Fruit fly (Drosophila melanogaster): ENCODE measurements around the gene Prosbeta3.
A peak's percentile ranks its signal among the peaks of the same experiment; 100 is the strongest.

Gene Prosbeta3

DNA sequence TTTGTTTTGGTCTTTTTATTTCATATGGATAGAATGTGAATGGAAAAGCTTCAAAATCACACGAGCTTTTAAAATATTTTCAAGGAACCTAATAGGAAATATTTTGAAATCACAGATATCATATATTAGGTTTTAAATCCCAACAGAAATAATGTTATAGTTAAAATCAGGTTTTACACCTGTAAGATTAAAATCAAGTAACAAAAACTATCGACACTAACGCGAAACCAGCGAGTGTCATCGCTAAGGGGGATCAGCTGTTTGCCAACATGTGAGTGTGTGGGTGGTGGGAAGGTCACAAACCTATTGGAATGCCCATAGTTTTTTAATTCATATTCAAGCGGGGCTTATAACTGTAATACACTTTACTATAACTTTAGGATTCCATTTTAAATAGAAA is 32.6 kb upstream of the Prosbeta3 start, which contains the start of gene hyx (continued):
- TF ChIP-seq mld (GFP tag; IDR thresholded peaks at IDR 0.05; ENCODE audit: partially characterized antibody), result 0 out of 3 replicates have a peak, but pooled peaks have one; percentile 18
- TF ChIP-seq CrebB (tag; optimal IDR thresholded peaks at IDR 0.05), result no peak
- TF ChIP-seq gem (tag; optimal IDR thresholded peaks at IDR 0.05), result peak; percentile 53
- peak; percentile 29 for TF ChIP-seq CG10543 (GFP tag; optimal IDR thresholded peaks at IDR 0.05)
- TF ChIP-seq jumu (GFP tag; optimal IDR thresholded peaks at IDR 0.05), result peak; percentile 19
- TF ChIP-seq CG1024 (GFP tag; IDR thresholded peaks at IDR 0.05), result no peak
- peak; percentile 0 for TF ChIP-seq PHDP (tag; optimal IDR thresholded peaks at IDR 0.05)
- TF ChIP-seq Sry-β (GFP tag; optimal IDR thresholded peaks at IDR 0.05), result peak; percentile 14
- TF ChIP-seq unc-4 (GFP tag; IDR thresholded peaks at IDR 0.05; ENCODE audit: partially characterized antibody), result peak; percentile 91
- TF ChIP-seq CG9876 (GFP tag; optimal IDR thresholded peaks at IDR 0.05), result no peak
- no peak for TF ChIP-seq Nf-YB (GFP tag; optimal IDR thresholded peaks at IDR 0.05)
- TF ChIP-seq ci (GFP tag; IDR thresholded peaks at IDR 0.05), result peak; percentile 36; the same call in 1 of the 3 replicates
- TF ChIP-seq az2 (GFP tag; optimal IDR thresholded peaks at IDR 0.05), result peak; percentile 49
- peak; percentile 32 for TF ChIP-seq Ets97D (GFP tag; optimal IDR thresholded peaks at IDR 0.05)
- TF ChIP-seq stwl (tag; optimal IDR thresholded peaks at IDR 0.05), result peak; percentile 45
- TF ChIP-seq Elba2 (GFP tag; optimal IDR thresholded peaks at IDR 0.05), result peak; percentile 94
- TF ChIP-seq sob (GFP tag; IDR thresholded peaks at IDR 0.05), result peak; percentile 61; the same call in 1 of the 2 replicates
- TF ChIP-seq Meics (GFP tag; optimal IDR thresholded peaks at IDR 0.05), result peak; percentile 36
- TF ChIP-seq B-H2 (GFP tag; optimal IDR thresholded peaks at IDR 0.05), result peak; percentile 60
- peak; percentile 47 for TF ChIP-seq tin (GFP tag; optimal IDR thresholded peaks at IDR 0.05)
- TF ChIP-seq Hsf (GFP tag; optimal IDR thresholded peaks at IDR 0.05), result peak; percentile 36
- TF ChIP-seq CG1603 (tag; optimal IDR thresholded peaks at IDR 0.05), result peak; percentile 62
- TF ChIP-seq CG7357 (GFP tag; IDR thresholded peaks at IDR 0.05), result no peak
- TF ChIP-seq Dref (GFP tag; IDR thresholded peaks at IDR 0.05), result peak; percentile 42
- TF ChIP-seq Dek (tag; optimal IDR thresholded peaks at IDR 0.05), result peak; percentile 41
- TF ChIP-seq Dll (GFP tag; IDR thresholded peaks at IDR 0.05; ENCODE audit: partially characterized antibody), result peak; percentile 93
- TF ChIP-seq Dad (GFP tag; optimal IDR thresholded peaks at IDR 0.05), result no peak
- peak; percentile 3 for TF ChIP-seq CG15696 (tag; optimal IDR thresholded peaks at IDR 0.05)
- TF ChIP-seq amos (GFP tag; IDR thresholded peaks at IDR 0.05; ENCODE audit: partially characterized antibody), result peak; percentile 78
- TF ChIP-seq CG2129 (GFP tag; IDR thresholded peaks at IDR 0.05; ENCODE audit: partially characterized antibody), result peak; percentile 82
- TF ChIP-seq Adf1 (GFP tag; IDR thresholded peaks at IDR 0.05), result no peak
- TF ChIP-seq oc (tag; optimal IDR thresholded peaks at IDR 0.05), result peak; percentile 44
- peak; percentile 41 for TF ChIP-seq Bteb2 (GFP tag; optimal IDR thresholded peaks at IDR 0.05)
- TF ChIP-seq shn (GFP tag; optimal IDR thresholded peaks at IDR 0.05), result peak; percentile 20
- TF ChIP-seq en (GFP tag; optimal IDR thresholded peaks at IDR 0.05), result no peak
- 0 out of 2 replicates have a peak, but pooled peaks have one; percentile 29 for TF ChIP-seq CG14441 (GFP tag; IDR thresholded peaks at IDR 0.05)
- TF ChIP-seq sens-2 (GFP tag; IDR thresholded peaks at IDR 0.05), result no peak
- peak; percentile 17 for TF ChIP-seq NC2β (GFP tag; optimal IDR thresholded peaks at IDR 0.05)
- TF ChIP-seq GATAe (GFP tag; conservative IDR thresholded peaks at IDR 0.05), result no peak
- TF ChIP-seq CG34376 (GFP tag; optimal IDR thresholded peaks at IDR 0.05), result peak; percentile 31
- peak; percentile 57 for TF ChIP-seq Antp (GFP tag; optimal IDR thresholded peaks at IDR 0.05)
- peak; percentile 9 for TF ChIP-seq CG16863 (GFP tag; optimal IDR thresholded peaks at IDR 0.05)
- TF ChIP-seq CG12071 (GFP tag; optimal IDR thresholded peaks at IDR 0.05), result peak; percentile 9
- TF ChIP-seq CG6683 (GFP tag; optimal IDR thresholded peaks at IDR 0.05), result peak; percentile 3
- peak; percentile 53 for TF ChIP-seq CG10267 (tag; optimal IDR thresholded peaks at IDR 0.05)
- TF ChIP-seq lab (GFP tag; optimal IDR thresholded peaks at IDR 0.05), result peak; percentile 56
- TF ChIP-seq wor (GFP tag; IDR thresholded peaks at IDR 0.05), result no peak
- TF ChIP-seq CTCF (GFP tag; optimal IDR thresholded peaks at IDR 0.05), result no peak
- peak; percentile 56 for TF ChIP-seq CG8924 (tag; optimal IDR thresholded peaks at IDR 0.05)
- no peak for TF ChIP-seq gce (GFP tag; IDR thresholded peaks at IDR 0.05)
- TF ChIP-seq CG13287 (GFP tag; IDR thresholded peaks at IDR 0.05; ENCODE audit: partially characterized antibody), result peak; percentile 94

All from whole organism, embryonic.